Fruit fly (Drosophila melanogaster): Measurements from ENCODE around the gene rod.

Gene rod

DNA sequence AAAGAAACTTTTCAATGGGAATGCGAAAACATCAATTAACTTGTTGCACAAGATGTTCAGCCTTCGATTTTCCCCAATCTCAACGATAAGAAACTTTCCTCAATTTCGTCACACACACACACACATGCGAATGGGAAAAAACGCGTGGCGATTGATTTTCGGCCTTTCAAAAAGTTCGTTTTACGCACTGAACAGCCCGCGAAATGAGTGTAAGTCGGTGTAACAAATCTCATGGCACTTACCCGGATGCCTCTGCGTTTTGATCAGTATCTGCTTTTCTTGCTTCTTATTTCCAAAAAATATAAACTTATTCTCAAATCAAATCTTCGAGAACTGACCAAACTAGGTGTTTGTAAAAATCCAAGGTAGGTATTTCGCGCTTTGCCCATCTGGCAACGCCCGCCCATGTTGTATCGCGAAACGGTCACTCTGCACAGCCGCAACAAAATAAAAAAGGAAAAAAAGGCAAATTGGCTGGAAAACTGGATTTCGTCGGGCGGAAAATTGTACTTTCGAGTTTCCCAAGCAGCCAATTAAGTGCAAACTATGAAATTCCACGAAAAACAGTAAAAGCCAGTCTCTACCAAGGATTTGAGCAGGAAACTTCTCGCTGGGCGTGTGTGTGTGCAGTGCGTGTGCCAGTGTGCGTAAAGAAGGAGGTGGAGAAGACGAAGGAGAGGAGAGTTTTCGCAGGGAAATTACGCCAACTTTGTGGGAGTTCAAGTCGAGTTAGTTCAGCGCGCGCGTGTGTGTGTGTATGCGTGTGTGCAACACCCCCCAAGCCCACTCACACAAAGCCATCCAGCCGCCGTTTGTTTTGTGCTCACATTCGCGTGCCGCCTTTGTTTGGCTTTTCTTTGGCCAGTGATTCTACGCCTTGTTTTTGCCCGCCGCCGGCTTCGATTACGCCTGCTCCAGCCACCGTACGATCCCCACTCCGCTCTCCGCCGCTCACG is 30.2 kb downstream of the rod start, which contains the start of gene Med (continued):
- TF ChIP-seq slp2 (GFP tag; optimal IDR thresholded peaks at IDR 0.05) (no peak), caup (GFP tag; optimal IDR thresholded peaks at IDR 0.05; ENCODE audit: severe bottlenecking) (no peak), nom (GFP tag; optimal IDR thresholded peaks at IDR 0.05) (peak; percentile 50), CG3838 (GFP tag; optimal IDR thresholded peaks at IDR 0.05) (no peak), CG10431 (GFP tag; optimal IDR thresholded peaks at IDR 0.05) (no peak), mirr (GFP tag; optimal IDR thresholded peaks at IDR 0.05) (no peak), CG1792 (GFP tag; optimal IDR thresholded peaks at IDR 0.05) (peak; percentile 55), CG12391 (tag; optimal IDR thresholded peaks at IDR 0.05) (no peak), HLH4C (GFP tag; IDR thresholded peaks at IDR 0.05; ENCODE audit: partially characterized antibody) (no peak), CG4328 (GFP tag; optimal IDR thresholded peaks at IDR 0.05) (no peak), lbe (GFP tag; optimal IDR thresholded peaks at IDR 0.05) (no peak), CG18262 (tag; optimal IDR thresholded peaks at IDR 0.05) (peak; percentile 22), toy (GFP tag; IDR thresholded peaks at IDR 0.05) (no peak), Sin3A (optimal IDR thresholded peaks at IDR 0.05) (peak; percentile 91), CG2199 (GFP tag; IDR thresholded peaks at IDR 0.05) (no peak), CG10274 (GFP tag; optimal IDR thresholded peaks at IDR 0.05) (no peak), HmgZ (tag; optimal IDR thresholded peaks at IDR 0.05) (peak; percentile 39), CHES-1-like (GFP tag; optimal IDR thresholded peaks at IDR 0.05) (peak; percentile 63), Doc2 (GFP tag; IDR thresholded peaks at IDR 0.05) (no peak), bab2 (GFP tag; optimal IDR thresholded peaks at IDR 0.05) (no peak)

DNA sequence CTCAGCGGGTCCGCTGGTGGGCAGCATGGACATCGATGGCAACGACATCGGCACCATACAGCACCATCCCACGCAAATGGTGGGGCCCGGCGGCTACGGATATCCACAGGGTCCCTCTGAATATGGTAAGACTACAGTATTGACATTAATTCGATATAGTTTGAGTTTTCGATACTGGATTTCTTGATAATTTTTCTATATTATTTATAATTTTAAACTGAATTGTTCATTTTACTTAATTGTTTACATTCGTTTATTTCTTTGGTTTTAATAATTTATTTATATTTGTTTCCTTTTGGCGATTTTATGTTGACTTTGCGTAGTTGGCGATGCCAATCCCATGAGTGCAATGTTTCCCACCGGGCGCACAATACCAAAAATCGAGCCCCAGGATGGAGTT is 31.8 kb downstream of the rod start, which contains the start of gene CycG:
TSS of gene CycG (minus strand) at position 101 of the 400 bp plus-strand sequence.
- TF ChIP-seq Stat92E (GFP tag; optimal IDR thresholded peaks at IDR 0.05) (no peak), Med (GFP tag) (peak; percentile 48)

dm6 chr3R:31616001-31616400 is 35.2 kb downstream of the rod start, which contains the start of the genes Mnat9 and CG1792:
Gene Mnat9, minus strand, starts transcription at chr3R:31616160.
Gene CG1792, plus strand, starts transcription at chr3R:31616303.
- TF ChIP-seq dmrt11E (tag; optimal IDR thresholded peaks at IDR 0.05) (peak; percentile 95), CG43689 (GFP tag; IDR thresholded peaks at IDR 0.05) (peak; percentile 99), emc (GFP tag; optimal IDR thresholded peaks at IDR 0.05) (peak; percentile 98), CG4282 (GFP tag; optimal IDR thresholded peaks at IDR 0.05) (peak; percentile 97), CG1647 (GFP tag; optimal IDR thresholded peaks at IDR 0.05) (peak; percentile 99), Vsx1 (GFP tag; optimal IDR thresholded peaks at IDR 0.05) (peak; percentile 88), CG7357 (GFP tag; IDR thresholded peaks at IDR 0.05) (peak; percentile 95), CG13424 (tag; optimal IDR thresholded peaks at IDR 0.05) (peak; percentile 98), p53 (GFP tag; optimal IDR thresholded peaks at IDR 0.05) (peak; percentile 96), bowl (GFP tag; IDR thresholded peaks at IDR 0.05) (peak; percentile 98), CG7271 (tag; optimal IDR thresholded peaks at IDR 0.05) (peak; percentile 93), fd64A (GFP tag; optimal IDR thresholded peaks at IDR 0.05) (peak; percentile 94), stwl (tag; optimal IDR thresholded peaks at IDR 0.05) (peak; percentile 90), rib (GFP tag; IDR thresholded peaks at IDR 0.05) (peak; percentile 99), pan (optimal IDR thresholded peaks at IDR 0.05) (no peak), pan (GFP tag; optimal IDR thresholded peaks at IDR 0.05 in 1 of 2, IDR thresholded peaks at IDR 0.05 in 1 of 2) (peak in 1 of 2 experiments; percentile 100), CG3281 (GFP tag; optimal IDR thresholded peaks at IDR 0.05) (peak; percentile 97), Spps (tag; optimal IDR thresholded peaks at IDR 0.05) (peak; percentile 95), sd (tag; optimal IDR thresholded peaks at IDR 0.05) (peak; percentile 92), Sox102F (GFP tag; optimal IDR thresholded peaks at IDR 0.05) (peak; percentile 99), CG7745 (tag; optimal IDR thresholded peaks at IDR 0.05) (peak; percentile 33), CG11093 (GFP tag; IDR thresholded peaks at IDR 0.05) (peak; percentile 98), H15 (GFP tag; IDR thresholded peaks at IDR 0.05) (peak; percentile 99), gro (GFP tag; optimal IDR thresholded peaks at IDR 0.05) (peak; percentile 99), ind (GFP tag; optimal IDR thresholded peaks at IDR 0.05) (peak; percentile 99)

Data from whole organism, embryonic.